Worm (Caenorhabditis elegans): ENCODE measurements around the gene fbxa-15.

DNA sequence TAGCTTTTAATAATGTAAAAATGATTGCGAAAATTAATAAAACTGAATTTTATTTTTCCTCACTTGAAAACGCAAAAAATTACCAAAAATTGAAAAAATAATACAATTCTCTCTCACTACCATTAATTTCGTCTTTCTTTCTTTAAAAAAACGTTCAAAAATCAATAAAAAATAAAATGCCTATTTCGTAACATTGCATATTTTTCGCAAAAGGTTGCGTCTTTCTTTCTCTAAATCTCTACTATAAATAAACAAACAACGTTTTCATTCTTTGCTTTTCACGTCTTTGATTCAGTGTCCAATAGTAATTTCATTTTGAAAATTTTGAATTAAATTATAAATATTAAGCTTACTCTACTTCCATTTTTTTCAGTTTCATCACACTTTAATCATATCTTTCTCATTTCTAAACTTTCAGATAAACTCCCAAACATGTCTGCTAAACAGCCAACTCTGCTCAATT lies 36.8 kb downstream of the fbxa-15 start, which contains the start of gene fbxa-37:
- TF ChIP-seq W03F9.2 (tag; optimal IDR thresholded peaks at IDR 0.05) (no peak), him-1 (tag; optimal IDR thresholded peaks at IDR 0.05) (no peak)
